Worm (Caenorhabditis elegans) whole organism, L4 larva: ENCODE data around the gene srh-171.

Experiments used
- F26F4.8 ChIP-seq: fragments of 200-800 bp; sonication (Bioruptor generic); conservative IDR thresholded peaks from 2 replicates; pipeline ENCODE4 v1.3.6; 2022; ENCODE audit warnings: missing genetic modification characterization, missing compliant biosample characterization
- R02D3.7 ChIP-seq: fragments of 150-350 bp; sonication (generic microtip); optimal IDR thresholded peaks from 3 replicates; lab custom pipeline; 2014; ENCODE audit warnings: missing biosample characterization, missing genetic modification characterization
- Y5F2A.4 ChIP-seq: fragments of 200-800 bp; sonication (Bioruptor generic); optimal IDR thresholded peaks from 2 replicates; lab custom pipeline; 2018; ENCODE audit warnings: mild to moderate bottlenecking, missing genetic modification characterization, missing compliant biosample characterization
- aha-1 ChIP-seq: fragments of 150-350 bp; peaks from one replicate; lab custom pipeline; 2014; ENCODE audit warnings: missing biosample characterization, missing genetic modification characterization
- aly-2 ChIP-seq: sonication (generic microtip); optimal IDR thresholded peaks from 2 replicates; lab custom pipeline; 2018; ENCODE audit warnings: missing biosample characterization, missing genetic modification characterization
- attf-4 ChIP-seq: sonication (generic microtip); optimal IDR thresholded peaks from 3 replicates; lab custom pipeline; 2017; ENCODE audit warnings: missing biosample characterization, missing genetic modification characterization
- ceh-28 ChIP-seq: fragments of 150-350 bp; optimal IDR thresholded peaks from 2 replicates; lab custom pipeline; 2014; ENCODE audit warnings: missing biosample characterization, missing genetic modification reagents, missing genetic modification characterization
- ceh-62 ChIP-seq: sonication (generic microtip); optimal IDR thresholded peaks from 2 replicates; lab custom pipeline; 2017; ENCODE audit warnings: missing biosample characterization, missing genetic modification characterization
- ces-1 ChIP-seq: fragments of 150-350 bp; sonication (generic microtip); optimal IDR thresholded peaks from 4 replicates; lab custom pipeline; 2014; ENCODE audit warnings: missing biosample characterization, missing genetic modification reagents, missing genetic modification characterization
- daf-16 ChIP-seq, 3 experiments: sonication (generic microtip); optimal IDR thresholded peaks; 2 replicates each; lab custom pipeline; 2016 to 2017; ENCODE audit warnings: missing genetic modification characterization in 3 of 3, missing genetic modification reagents in 3 of 3, mild to moderate bottlenecking in 2 of 3, missing compliant biosample characterization in 2 of 3, missing biosample characterization in 1 of 3, moderate library complexity in 1 of 3
- dmd-6 ChIP-seq: fragments of 200-800 bp; sonication (Bioruptor generic); IDR thresholded peaks from 2 replicates; pipeline ENCODE4 v1.3.6; 2022; ENCODE audit warnings: missing genetic modification reagents, missing genetic modification characterization, missing compliant biosample characterization
- dve-1 ChIP-seq: sonication (generic microtip); optimal IDR thresholded peaks from 2 replicates; lab custom pipeline; 2017; ENCODE audit warnings: antibody characterized with exemption, mild to moderate bottlenecking, missing genetic modification characterization, missing compliant biosample characterization; ENCODE audit not compliant: insufficient read depth
- egl-43 ChIP-seq: fragments of 200-800 bp; sonication (Bioruptor generic); IDR thresholded peaks from 2 replicates; pipeline ENCODE4 v1.3.6; 2022; ENCODE audit warnings: missing genetic modification reagents, missing genetic modification characterization, missing compliant biosample characterization
- hif-1 ChIP-seq, 2 experiments: sonication (generic microtip); optimal IDR thresholded peaks; 2 replicates each; lab custom pipeline; 2016 to 2017; ENCODE audit warnings: missing compliant biosample characterization in 2 of 2, missing genetic modification characterization in 2 of 2, missing genetic modification reagents in 2 of 2, missing genotype in 2 of 2, mild to moderate bottlenecking in 1 of 2
- hlh-11 ChIP-seq: fragments of 200-800 bp; sonication (Bioruptor generic); optimal IDR thresholded peaks from 2 replicates; lab custom pipeline; 2018; ENCODE audit warnings: mild to moderate bottlenecking, missing genetic modification characterization, missing compliant biosample characterization
- jun-1 ChIP-seq: fragments of 150-350 bp; optimal IDR thresholded peaks from 2 replicates; lab custom pipeline; 2014; ENCODE audit warnings: missing biosample characterization, missing genetic modification reagents, missing genetic modification characterization
- lin-1 ChIP-seq: fragments of 200-800 bp; sonication (Bioruptor generic); IDR thresholded peaks from 2 replicates; pipeline ENCODE4 v1.3.6; 2022; ENCODE audit warnings: missing genetic modification reagents, missing genetic modification characterization, missing compliant biosample characterization
- lin-29 ChIP-seq: fragments of 200-800 bp; sonication (Bioruptor generic); IDR thresholded peaks from 2 replicates; pipeline ENCODE4 v1.3.6; 2022; ENCODE audit warnings: missing genetic modification reagents, missing genetic modification characterization, missing compliant biosample characterization
- lir-3 ChIP-seq: sonication (generic microtip); optimal IDR thresholded peaks from 2 replicates; lab custom pipeline; 2016; ENCODE audit warnings: mild to moderate bottlenecking, missing genetic modification characterization, missing compliant biosample characterization
- mdt-29 ChIP-seq: fragments of 200-800 bp; sonication (Bioruptor generic); IDR thresholded peaks from 2 replicates; pipeline ENCODE4 v1.3.6; 2022; ENCODE audit warnings: missing genetic modification reagents, missing genetic modification characterization, missing compliant biosample characterization
- nhr-102 ChIP-seq: sonication (generic microtip); optimal IDR thresholded peaks from 2 replicates; lab custom pipeline; 2016; ENCODE audit warnings: mild to moderate bottlenecking, missing genetic modification characterization, moderate library complexity, missing compliant biosample characterization
- nhr-11 ChIP-seq: fragments of 150-350 bp; optimal IDR thresholded peaks from 2 replicates; lab custom pipeline; 2014; ENCODE audit warnings: missing biosample characterization, missing genetic modification characterization
- nhr-28 ChIP-seq: fragments of 150-350 bp; optimal IDR thresholded peaks from 2 replicates; lab custom pipeline; 2014; ENCODE audit warnings: missing biosample characterization, missing genetic modification characterization
- nhr-42 ChIP-seq: fragments of 200-800 bp; sonication (Bioruptor generic); IDR thresholded peaks from 2 replicates; pipeline ENCODE4 v1.3.6; 2022; ENCODE audit warnings: missing genetic modification characterization, missing compliant biosample characterization
- nhr-76 ChIP-seq: fragments of 150-350 bp; optimal IDR thresholded peaks from 2 replicates; lab custom pipeline; 2014; ENCODE audit warnings: missing biosample characterization, missing genetic modification characterization
- nhr-77 ChIP-seq: fragments of 150-350 bp; optimal IDR thresholded peaks from 2 replicates; lab custom pipeline; 2014; ENCODE audit warnings: missing biosample characterization, missing genetic modification characterization
- pha-4 ChIP-seq, 2 experiments: fragments of 150-350 bp in 1 of 2; fragments of 200-800 bp in 1 of 2; sonication (Bioruptor generic) in 1 of 2; IDR thresholded peaks in 1 of 2; optimal IDR thresholded peaks in 1 of 2; 2 replicates each; pipeline versions ENCODE4 v1.3.6 to Lab custom; 2014 to 2022; ENCODE audit warnings: missing genetic modification characterization in 2 of 2, missing genetic modification reagents in 2 of 2, missing biosample characterization in 1 of 2, missing compliant biosample characterization in 1 of 2
- php-3 ChIP-seq: fragments of 200-800 bp; sonication (Bioruptor generic); IDR thresholded peaks from 2 replicates; pipeline ENCODE4 v1.3.6; 2022; ENCODE audit warnings: missing genetic modification reagents, missing genetic modification characterization, missing compliant biosample characterization
- pqm-1 ChIP-seq: sonication (generic microtip); optimal IDR thresholded peaks from 2 replicates; lab custom pipeline; 2017; ENCODE audit warnings: missing biosample characterization, missing genetic modification characterization
- saeg-2 ChIP-seq: fragments of 200-800 bp; sonication (Bioruptor generic); IDR thresholded peaks from 2 replicates; pipeline ENCODE4 v1.3.6; 2022; ENCODE audit warnings: missing genetic modification reagents, missing genetic modification characterization, missing compliant biosample characterization
- set-16 ChIP-seq: fragments of 200-800 bp; sonication (Bioruptor generic); IDR thresholded peaks from 2 replicates; pipeline ENCODE4 v1.3.6; 2022; ENCODE audit warnings: missing genetic modification reagents, missing genetic modification characterization, missing compliant biosample characterization
- skn-1 ChIP-seq: fragments of 150-350 bp; optimal IDR thresholded peaks from 2 replicates; lab custom pipeline; 2014; ENCODE audit warnings: missing biosample characterization, missing genetic modification characterization
- spr-3 ChIP-seq: fragments of 200-800 bp; sonication (Bioruptor generic); optimal IDR thresholded peaks from 2 replicates; lab custom pipeline; 2018; ENCODE audit warnings: mild to moderate bottlenecking, missing genetic modification characterization, missing compliant biosample characterization
- tag-97 ChIP-seq: fragments of 200-800 bp; sonication (Bioruptor generic); IDR thresholded peaks from 2 replicates; pipeline ENCODE4 v1.3.6; 2022; ENCODE audit warnings: missing genetic modification characterization, missing compliant biosample characterization
- unc-62 ChIP-seq, 3 experiments: fragments of 150-350 bp in 1 of 3; sonication (generic microtip); optimal IDR thresholded peaks in 2 of 3; peaks in 1 of 3; 1 replicate in 1 of 3; 2 replicates in 2 of 3; lab custom pipeline; 2014 to 2017; ENCODE audit warnings: missing biosample characterization in 3 of 3, missing genetic modification characterization in 3 of 3, missing genetic modification reagents in 3 of 3, missing genotype in 1 of 3
- vab-7 ChIP-seq: fragments of 200-800 bp; sonication (Bioruptor generic); IDR thresholded peaks from 2 replicates; pipeline ENCODE4 v1.3.6; 2022; ENCODE audit warnings: missing genetic modification reagents, missing genetic modification characterization, missing compliant biosample characterization
- zag-1 ChIP-seq: fragments of 150-350 bp; optimal IDR thresholded peaks from 2 replicates; lab custom pipeline; 2014; ENCODE audit warnings: missing biosample characterization, missing genetic modification characterization
- zfp-3 ChIP-seq: fragments of 200-800 bp; sonication (Bioruptor generic); conservative IDR thresholded peaks from 2 replicates; pipeline ENCODE4 v1.3.6; 2022; ENCODE audit warnings: missing genetic modification reagents, missing genetic modification characterization, missing compliant biosample characterization
- zip-2 ChIP-seq: fragments of 150-350 bp; optimal IDR thresholded peaks from 2 replicates; lab custom pipeline; 2014; ENCODE audit warnings: missing biosample characterization, missing genetic modification characterization
- ztf-11 ChIP-seq: fragments of 150-350 bp; optimal IDR thresholded peaks from 2 replicates; lab custom pipeline; 2014; ENCODE audit warnings: missing biosample characterization, missing genetic modification characterization

The srh-171 gene

DNA sequence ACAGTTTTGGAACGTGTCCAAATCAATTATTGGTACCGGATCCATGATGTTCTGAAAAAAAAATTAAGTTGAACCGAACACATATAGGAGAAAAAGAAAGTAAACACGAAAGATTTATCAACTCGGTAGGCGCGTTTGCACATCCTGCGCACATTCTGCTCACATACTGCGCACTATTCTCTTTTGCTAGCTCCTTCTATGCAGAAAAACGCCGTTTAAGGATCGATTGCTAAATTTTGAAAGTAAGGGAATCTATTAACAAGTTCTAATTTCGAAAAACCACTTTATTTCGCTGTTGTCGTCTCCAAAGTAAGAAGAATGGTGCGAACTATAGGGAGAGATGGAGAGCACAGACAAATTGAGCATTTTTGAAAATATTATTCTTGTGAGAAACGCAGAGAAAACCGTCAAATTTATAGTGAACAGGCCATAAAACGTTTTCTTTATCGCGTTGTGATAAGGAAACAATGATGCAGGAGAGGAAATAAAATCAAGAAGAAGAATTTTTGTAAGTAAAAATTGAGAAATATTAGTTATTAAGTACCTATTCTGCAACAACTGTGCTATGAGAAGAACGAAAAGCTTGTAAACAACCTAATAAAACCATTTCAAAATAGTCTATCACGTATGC lies 16.4 kb downstream of the srh-171 start, which contains the start of gene Y60A3A.24:
Gene Y60A3A.24 (minus strand): TSS at position 51 of the 631 bp plus-strand sequence.
- TF ChIP-seq daf-16 (GFP tag; optimal IDR thresholded peaks at IDR 0.05; lab: Kevin White, UChicago) (no peak), daf-16 (tag; optimal IDR thresholded peaks at IDR 0.05; lab: Kevin White, UChicago) (peak; percentile 68), nhr-77 (peak; percentile 16), zag-1 (tag; lab: Kevin White, UChicago) (no peak), hlh-11 (tag; lab: Kevin White, UChicago) (peak; percentile 38), pqm-1 (tag; lab: Kevin White, UChicago) (peak; percentile 87), aha-1 (tag; lab: Kevin White, UChicago) (peak; percentile 61), nhr-28 (tag; lab: Kevin White, UChicago) (peak; percentile 82), lin-1 (GFP tag; lab: Robert Waterston, UW) (no peak), dve-1 (peak; percentile 56), dmd-6 (no peak), php-3 (peak; percentile 90; the same call in 1 of the 2 replicates), skn-1 (tag; lab: Kevin White, UChicago) (no peak), vab-7 (GFP tag; lab: Robert Waterston, UW) (no peak), unc-62 (GFP tag; optimal IDR thresholded peaks at IDR 0.05 in 1 of 2; lab: Kevin White, UChicago) (no peak), unc-62 (tag; optimal IDR thresholded peaks at IDR 0.05; lab: Kevin White, UChicago) (no peak), aly-2 (tag; lab: Kevin White, UChicago) (no peak)
- TF ChIP-seq, all 104 proteins: peak for 8

- TF ChIP-seq lir-3 (tag; lab: Kevin White, UChicago): no peak
- TF ChIP-seq mdt-29 (GFP tag; lab: Robert Waterston, UW): no peak
- TF ChIP-seq ceh-62 (tag; lab: Kevin White, UChicago): no peak
- peak; percentile 42 for TF ChIP-seq aha-1 (tag; lab: Kevin White, UChicago)
- no peak for TF ChIP-seq zip-2 (tag; lab: Kevin White, UChicago)
- no peak for TF ChIP-seq R02D3.7 (tag; lab: Kevin White, UChicago)
- no peak for TF ChIP-seq ztf-11 (tag; lab: Kevin White, UChicago)
- no peak for TF ChIP-seq lin-1 (GFP tag; lab: Robert Waterston, UW)
- TF ChIP-seq, all 104 proteins: peak for 1
Observed at ce11 chrV:19986213-19986612, 20.7 kb downstream of the srh-171 start, which contains the start of gene clec-260. Gene clec-260, minus strand, starts transcription at chrV:19986313.

DNA sequence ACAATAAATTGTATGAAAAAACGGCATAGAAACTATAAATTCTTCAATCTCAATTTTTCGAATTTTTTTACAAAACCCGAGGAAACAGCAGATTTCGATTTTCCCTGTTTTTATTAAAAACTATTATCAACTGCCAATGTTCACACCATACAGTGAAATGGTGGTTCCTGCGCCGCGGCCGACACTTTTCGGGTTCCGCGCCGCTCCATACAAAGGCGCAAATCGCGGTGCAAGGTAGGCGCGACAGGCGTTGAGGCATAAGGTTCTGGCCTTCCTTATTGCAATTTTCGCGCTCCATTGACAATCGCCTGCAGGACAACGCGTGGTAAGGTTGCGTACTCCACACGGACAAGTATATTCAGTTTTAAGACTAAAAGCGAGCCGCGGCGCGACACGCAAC lies 21.3 kb downstream of the srh-171 start:
- TF ChIP-seq Y5F2A.4: no peak
- TF ChIP-seq egl-43: 0 out of 2 replicates have a peak, but pooled peaks have one; percentile 18
- peak; percentile 33 for TF ChIP-seq set-16 (GFP tag; lab: Robert Waterston, UW)
- no peak for TF ChIP-seq F26F4.8 (GFP tag; lab: Robert Waterston, UW)
- no peak for TF ChIP-seq nhr-42 (GFP tag; lab: Robert Waterston, UW)

ce11 chrV:19987684-19988083 lies 22.2 kb downstream of the srh-171 start, which contains the start of gene sri-67:
Gene sri-67, plus strand, starts transcription at chrV:19987984.
- TF ChIP-seq attf-4 (tag; lab: Kevin White, UChicago): no peak

DNA sequence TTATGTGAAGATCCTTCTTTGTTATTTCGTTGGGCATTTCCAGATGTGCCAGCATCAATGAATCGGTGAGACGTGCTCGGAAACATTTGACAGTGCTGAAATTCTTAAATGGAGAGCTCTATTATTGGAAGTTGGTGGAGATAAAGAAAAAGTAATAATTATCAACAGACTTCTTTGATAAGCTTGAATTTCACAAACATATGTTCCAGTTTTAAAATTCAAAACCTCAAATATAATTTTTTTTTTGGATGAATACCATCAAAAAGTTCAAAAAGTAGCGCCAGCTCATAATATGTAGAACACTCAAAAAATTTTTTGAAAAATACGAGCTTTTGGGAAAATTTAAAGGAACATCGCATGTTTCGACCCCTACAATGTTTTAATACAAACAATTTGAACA lies 28.6 kb downstream of the srh-171 start, which contains the start of gene Y60A3A.25:
Gene Y60A3A.25 (minus strand): TSS at position 101 of the 400 bp plus-strand sequence.
- TF ChIP-seq ceh-28 (tag; lab: Kevin White, UChicago) (no peak), nhr-28 (tag; lab: Kevin White, UChicago) (no peak), lin-29 (GFP tag; lab: Robert Waterston, UW) (no peak), tag-97 (GFP tag; lab: Robert Waterston, UW) (no peak), jun-1 (tag; lab: Kevin White, UChicago) (no peak), saeg-2 (GFP tag; lab: Robert Waterston, UW) (no peak), aly-2 (tag; lab: Kevin White, UChicago) (no peak), mdt-29 (GFP tag; lab: Robert Waterston, UW) (no peak), unc-62 (GFP tag; optimal IDR thresholded peaks at IDR 0.05 in 1 of 2; lab: Kevin White, UChicago) (no peak), unc-62 (tag; optimal IDR thresholded peaks at IDR 0.05; lab: Kevin White, UChicago) (no peak), nhr-76 (tag; lab: Kevin White, UChicago) (no peak), R02D3.7 (tag; lab: Kevin White, UChicago) (no peak), zfp-3 (GFP tag; lab: Robert Waterston, UW) (no peak), zip-2 (tag; lab: Kevin White, UChicago) (no peak), pha-4 (GFP tag; IDR thresholded peaks at IDR 0.05; lab: Robert Waterston, UW) (no peak), pha-4 (tag; optimal IDR thresholded peaks at IDR 0.05; lab: Kevin White, UChicago) (no peak), spr-3 (GFP tag; lab: Kevin White, UChicago) (no peak), nhr-102 (tag; lab: Kevin White, UChicago) (no peak), nhr-11 (tag; lab: Kevin White, UChicago) (no peak), hif-1 (tag; optimal IDR thresholded peaks at IDR 0.05; lab: Kevin White, UChicago) (no peak), ces-1 (GFP tag; lab: Kevin White, UChicago) (no peak)
